Worm (Caenorhabditis elegans): ENCODE data around the gene F07F6.1.

Gene F07F6.1

ce11 chrII:5447381-5447780 is 9.7 kb downstream of the F07F6.1 start, which contains the start of gene cex-1:
TSS of gene cex-1 (plus strand) at chrII:5447681.
- TF ChIP-seq pha-4 (GFP tag; IDR thresholded peaks at IDR 0.05) = no peak
- no peak for TF ChIP-seq pha-4 (tag; optimal IDR thresholded peaks at IDR 0.05)
- TF ChIP-seq attf-4 (tag; optimal IDR thresholded peaks at IDR 0.05) = no peak
- TF ChIP-seq hlh-11 (tag; optimal IDR thresholded peaks at IDR 0.05) = no peak
- no peak for TF ChIP-seq mep-1 (tag; optimal IDR thresholded peaks at IDR 0.05)
- TF ChIP-seq F26F4.8 (GFP tag; conservative IDR thresholded peaks at IDR 0.05) = no peak
- no peak for TF ChIP-seq zfp-3 (GFP tag; conservative IDR thresholded peaks at IDR 0.05)
- no peak for TF ChIP-seq ZK337.2 (GFP tag; IDR thresholded peaks at IDR 0.05)
- TF ChIP-seq daf-19 (GFP tag; conservative IDR thresholded peaks at IDR 0.05) = no peak
- no peak for TF ChIP-seq nhr-76 (tag; optimal IDR thresholded peaks at IDR 0.05)
- TF ChIP-seq egl-43 (GFP tag; IDR thresholded peaks at IDR 0.05) = no peak
- TF ChIP-seq lin-39 (tag; optimal IDR thresholded peaks at IDR 0.05) = no peak

ce11 chrII:5449219-5449618 is 11.5 kb downstream of the F07F6.1 start:
- TF ChIP-seq ZK337.2 (GFP tag; IDR thresholded peaks at IDR 0.05) (no peak), nhr-48 (tag; optimal IDR thresholded peaks at IDR 0.05) (no peak), mxl-3 (GFP tag; optimal IDR thresholded peaks at IDR 0.05) (peak; percentile 52), daf-16 (GFP tag; optimal IDR thresholded peaks at IDR 0.05) (peak in 1 of 2 experiments; percentile 87), daf-16 (tag; optimal IDR thresholded peaks at IDR 0.05) (no peak), dpl-1 (GFP tag; optimal IDR thresholded peaks at IDR 0.05) (no peak), snpc-4 (tag; optimal IDR thresholded peaks at IDR 0.05) (no peak), nhr-10 (tag; optimal IDR thresholded peaks at IDR 0.05) (no peak)

- TF ChIP-seq ctbp-1 (GFP tag; IDR thresholded peaks at IDR 0.05) (no peak), lim-7 (GFP tag; IDR thresholded peaks at IDR 0.05) (no peak), lin-38 (GFP tag; IDR thresholded peaks at IDR 0.05) (no peak), nhr-77 (tag; optimal IDR thresholded peaks at IDR 0.05) (no peak), php-3 (GFP tag; IDR thresholded peaks at IDR 0.05) (no peak), unc-130 (GFP tag; optimal IDR thresholded peaks at IDR 0.05) (no peak), ceh-28 (tag; optimal IDR thresholded peaks at IDR 0.05) (no peak), T26A8.4 (GFP tag; IDR thresholded peaks at IDR 0.05) (no peak), pha-4 (GFP tag; IDR thresholded peaks at IDR 0.05) (no peak), pha-4 (tag; optimal IDR thresholded peaks at IDR 0.05) (no peak), ceh-32 (tag; optimal IDR thresholded peaks at IDR 0.05; ENCODE audit: poor library complexity) (no peak), egl-27 (tag; optimal IDR thresholded peaks at IDR 0.05) (no peak), snpc-4 (tag; optimal IDR thresholded peaks at IDR 0.05) (no peak), D1046.2 (GFP tag; IDR thresholded peaks at IDR 0.05) (no peak), ceh-62 (tag; optimal IDR thresholded peaks at IDR 0.05) (no peak), unc-62 (GFP tag; optimal IDR thresholded peaks at IDR 0.05 in 1 of 2) (peak in 1 of 2 experiments; percentile 82), unc-62 (tag; optimal IDR thresholded peaks at IDR 0.05) (no peak), nhr-42 (GFP tag; IDR thresholded peaks at IDR 0.05) (no peak), nhr-28 (tag; optimal IDR thresholded peaks at IDR 0.05) (peak; percentile 79), tra-1 (GFP tag; IDR thresholded peaks at IDR 0.05) (no peak)
Observed at ce11 chrII:5449620-5450019, 11.9 kb downstream of the F07F6.1 start.

DNA sequence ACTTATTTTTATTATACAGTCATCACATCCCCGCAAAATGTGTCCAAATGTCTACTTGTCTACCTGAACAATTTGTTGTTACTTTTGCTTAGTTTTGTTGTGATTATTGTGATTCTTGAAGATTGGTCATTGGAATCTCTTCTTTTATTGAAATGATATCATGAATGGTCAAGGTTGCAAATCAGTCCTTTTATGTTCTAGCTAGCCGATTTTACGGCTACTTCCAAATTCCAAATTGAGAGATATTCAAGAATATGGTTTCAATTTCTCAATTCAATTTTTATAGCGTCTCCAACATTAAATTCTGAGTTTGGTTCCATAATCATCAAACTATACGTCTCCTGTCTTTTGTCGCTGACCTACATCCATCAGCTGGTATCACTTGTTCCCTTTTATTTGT is 13.6 kb downstream of the F07F6.1 start:
- TF ChIP-seq aha-1 (tag) = peak; percentile 82
- TF ChIP-seq lin-1 (GFP tag; IDR thresholded peaks at IDR 0.05) = no peak

DNA sequence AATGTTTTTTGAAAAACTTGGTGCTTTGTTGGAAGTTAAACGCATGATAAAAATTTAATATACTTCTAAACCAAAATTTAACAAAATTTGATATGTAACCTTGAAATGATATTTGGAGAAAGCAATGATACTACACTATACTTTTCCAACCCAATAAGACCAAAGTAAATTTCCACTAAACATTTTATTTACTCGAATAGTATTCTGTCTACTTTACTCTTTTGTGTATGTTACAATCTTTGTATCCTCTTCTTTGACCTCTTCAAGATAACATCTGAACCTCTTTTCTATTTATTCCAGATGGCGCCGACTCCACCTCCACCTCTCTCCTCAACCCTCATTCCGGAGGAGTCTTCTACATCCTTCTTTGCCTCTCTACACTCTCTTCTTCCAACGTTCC is 15.9 kb downstream of the F07F6.1 start, which contains the start of gene dhs-5:
Gene dhs-5 (plus strand): TSS at position 301 of the 400 bp plus-strand sequence.
- no peak for TF ChIP-seq lin-38 (GFP tag; IDR thresholded peaks at IDR 0.05)
- no peak for TF ChIP-seq fos-1 (tag; optimal IDR thresholded peaks at IDR 0.05)
- no peak for TF ChIP-seq F10B5.3 (tag; optimal IDR thresholded peaks at IDR 0.05)
- no peak for TF ChIP-seq tag-97 (GFP tag; IDR thresholded peaks at IDR 0.05)
- TF ChIP-seq lsy-2 (tag; optimal IDR thresholded peaks at IDR 0.05) = no peak
- TF ChIP-seq ceh-62 (tag; optimal IDR thresholded peaks at IDR 0.05) = no peak
- TF ChIP-seq lin-39 (tag; optimal IDR thresholded peaks at IDR 0.05) = no peak
- TF ChIP-seq php-3 (GFP tag; IDR thresholded peaks at IDR 0.05) = no peak
- no peak for TF ChIP-seq nhr-11 (tag; optimal IDR thresholded peaks at IDR 0.05)
- no peak for TF ChIP-seq spr-3 (GFP tag; optimal IDR thresholded peaks at IDR 0.05)
- no peak for TF ChIP-seq nhr-48 (tag; optimal IDR thresholded peaks at IDR 0.05)
- TF ChIP-seq saeg-2 (GFP tag; IDR thresholded peaks at IDR 0.05) = no peak
- TF ChIP-seq D1046.2 (GFP tag; IDR thresholded peaks at IDR 0.05) = no peak
- no peak for TF ChIP-seq set-16 (GFP tag; IDR thresholded peaks at IDR 0.05)
- no peak for TF ChIP-seq hmg-1.1 (GFP tag; IDR thresholded peaks at IDR 0.05)
- TF ChIP-seq F44E2.7 (GFP tag; IDR thresholded peaks at IDR 0.05) = no peak
- no peak for TF ChIP-seq daf-19 (GFP tag; conservative IDR thresholded peaks at IDR 0.05)
